Comparison of ENCODE assay signal across 1 fruit fly cellular context in the genomic region with DNA sequence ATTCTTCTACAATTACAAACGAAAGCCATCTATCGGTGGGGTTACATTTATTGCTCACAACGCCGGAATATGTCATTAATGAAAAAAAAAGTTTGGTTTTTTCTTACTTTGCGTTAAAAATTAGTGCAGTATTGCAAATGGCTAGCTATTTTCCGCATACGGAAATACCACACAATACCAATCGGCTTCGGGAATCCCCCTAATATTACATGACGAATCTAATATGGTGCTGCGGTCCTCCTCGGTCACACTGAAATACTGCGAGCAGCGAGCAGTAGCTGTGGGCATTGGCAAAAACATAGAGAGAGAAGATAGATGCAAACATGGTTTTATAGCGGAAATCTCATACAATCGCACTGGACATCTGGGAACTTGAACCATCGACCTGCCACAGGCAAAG.
TF ChIP-seq lines count a peak whose summit lies in the region.

Gene tub, plus strand, starts transcription at position 253 of the 400 bp plus-strand sequence.

TF ChIP-seq in whole organism, embryonic, 481 proteins besides CTCF, POLR2A, EP300 and RAD21 (continued from another document and continues in another):
- TF ChIP-seq BtbVII (GFP tag; optimal IDR thresholded peaks at IDR 0.05; lab: Kevin White, UChicago) (no peak), Lhr (GFP tag; optimal IDR thresholded peaks at IDR 0.05; lab: Kevin White, UChicago) (peak; percentile 62), lab (GFP tag; optimal IDR thresholded peaks at IDR 0.05; lab: Kevin White, UChicago) (no peak), pzg (GFP tag; optimal IDR thresholded peaks at IDR 0.05; lab: Kevin White, UChicago) (peak; percentile 87), Adf1 (GFP tag; IDR thresholded peaks at IDR 0.05; lab: Robert Waterston, UW) (peak; percentile 69), sd (tag; optimal IDR thresholded peaks at IDR 0.05; lab: Kevin White, UChicago) (no peak), Rfx (GFP tag; IDR thresholded peaks at IDR 0.05; lab: Robert Waterston, UW) (peak; percentile 66), CG11723 (GFP tag; optimal IDR thresholded peaks at IDR 0.05; lab: Kevin White, UChicago) (no peak), dm (GFP tag; optimal IDR thresholded peaks at IDR 0.05; lab: Kevin White, UChicago) (peak; percentile 33), lilli (GFP tag; optimal IDR thresholded peaks at IDR 0.05; lab: Kevin White, UChicago) (peak; percentile 69), Chrac-16 (GFP tag; optimal IDR thresholded peaks at IDR 0.05; lab: Kevin White, UChicago) (peak; percentile 31), CG13123 (GFP tag; optimal IDR thresholded peaks at IDR 0.05; lab: Kevin White, UChicago) (no peak), YL-1 (GFP tag; optimal IDR thresholded peaks at IDR 0.05; lab: Kevin White, UChicago) (peak; percentile 45), luna (GFP tag; optimal IDR thresholded peaks at IDR 0.05; lab: Kevin White, UChicago) (no peak), CG7357 (GFP tag; IDR thresholded peaks at IDR 0.05; lab: Robert Waterston, UW) (no peak), C15 (GFP tag; IDR thresholded peaks at IDR 0.05; lab: Robert Waterston, UW) (no peak), CG12071 (GFP tag; optimal IDR thresholded peaks at IDR 0.05; lab: Kevin White, UChicago) (no peak), CG7987 (GFP tag; optimal IDR thresholded peaks at IDR 0.05; lab: Kevin White, UChicago) (peak; percentile 73), bab2 (GFP tag; optimal IDR thresholded peaks at IDR 0.05; lab: Kevin White, UChicago) (peak; percentile 50), CG1603 (tag; optimal IDR thresholded peaks at IDR 0.05; lab: Kevin White, UChicago) (peak; percentile 77), CG33213 (GFP tag; optimal IDR thresholded peaks at IDR 0.05; lab: Kevin White, UChicago) (peak; percentile 14), CG8290 (GFP tag; optimal IDR thresholded peaks at IDR 0.05; lab: Kevin White, UChicago) (peak; percentile 30), CG8290 (tag; optimal IDR thresholded peaks at IDR 0.05; lab: Kevin White, UChicago) (peak in 1 of 2 experiments; percentile 82), CG9932 (GFP tag; IDR thresholded peaks at IDR 0.05; lab: Robert Waterston, UW) (no peak), Antp (GFP tag; optimal IDR thresholded peaks at IDR 0.05; lab: Kevin White, UChicago) (peak; percentile 35), Jarid2 (GFP tag; optimal IDR thresholded peaks at IDR 0.05; lab: Kevin White, UChicago) (no peak), Mrtf (GFP tag; IDR thresholded peaks at IDR 0.05; lab: Robert Waterston, UW) (no peak), CG18599 (GFP tag; optimal IDR thresholded peaks at IDR 0.05; lab: Kevin White, UChicago) (no peak), Sin3A (optimal IDR thresholded peaks at IDR 0.05; lab: Kevin White, UChicago) (peak; percentile 16), Doc2 (GFP tag; IDR thresholded peaks at IDR 0.05; lab: Robert Waterston, UW) (no peak), CG14710 (tag; optimal IDR thresholded peaks at IDR 0.05; lab: Kevin White, UChicago) (peak; percentile 57), Sry-β (GFP tag; optimal IDR thresholded peaks at IDR 0.05; lab: Kevin White, UChicago) (peak; percentile 74), Drgx (GFP tag; IDR thresholded peaks at IDR 0.05; lab: Robert Waterston, UW) (no peak), jing (GFP tag; optimal IDR thresholded peaks at IDR 0.05; lab: Kevin White, UChicago) (no peak), CG32767 (GFP tag; IDR thresholded peaks at IDR 0.05; lab: Robert Waterston, UW) (0 out of 2 replicates have a peak, but pooled peaks have one; percentile 39), chif (GFP tag; optimal IDR thresholded peaks at IDR 0.05; lab: Kevin White, UChicago) (peak; percentile 20 to 51), CG8388 (GFP tag; optimal IDR thresholded peaks at IDR 0.05; lab: Kevin White, UChicago) (no peak), CG12769 (tag; optimal IDR thresholded peaks at IDR 0.05; lab: Kevin White, UChicago) (no peak), CG34376 (GFP tag; optimal IDR thresholded peaks at IDR 0.05; lab: Kevin White, UChicago) (peak; percentile 11), gro (GFP tag; optimal IDR thresholded peaks at IDR 0.05; lab: Kevin White, UChicago) (peak; percentile 31), Hr39 (optimal IDR thresholded peaks at IDR 0.05; lab: Kevin White, UChicago) (no peak), Bdp1 (GFP tag; optimal IDR thresholded peaks at IDR 0.05; lab: Kevin White, UChicago) (no peak), Dip2 (GFP tag; IDR thresholded peaks at IDR 0.05; lab: Robert Waterston, UW) (peak; percentile 43; the same call in 1 of the 2 replicates), CG5953 (GFP tag; IDR thresholded peaks at IDR 0.05; lab: Robert Waterston, UW) (no peak; the same call in 1 of the 2 replicates), trh (GFP tag; optimal IDR thresholded peaks at IDR 0.05; lab: Kevin White, UChicago) (no peak), CG30403 (GFP tag; optimal IDR thresholded peaks at IDR 0.05; lab: Kevin White, UChicago) (peak; percentile 41), CG9727 (GFP tag; optimal IDR thresholded peaks at IDR 0.05; lab: Kevin White, UChicago) (no peak), Kr (GFP tag; optimal IDR thresholded peaks at IDR 0.05; lab: Kevin White, UChicago) (no peak), Ets65A (GFP tag; lab: Kevin White, UChicago) (no peak), Sry-δ (GFP tag; optimal IDR thresholded peaks at IDR 0.05; lab: Kevin White, UChicago) (peak; percentile 51), CG18476 (GFP tag; optimal IDR thresholded peaks at IDR 0.05; lab: Kevin White, UChicago) (no peak), B-H2 (GFP tag; optimal IDR thresholded peaks at IDR 0.05; lab: Kevin White, UChicago) (peak; percentile 60), tin (GFP tag; optimal IDR thresholded peaks at IDR 0.05; lab: Kevin White, UChicago) (peak; percentile 41), HmgZ (tag; optimal IDR thresholded peaks at IDR 0.05; lab: Kevin White, UChicago) (peak; percentile 76), Asciz (GFP tag; optimal IDR thresholded peaks at IDR 0.05; lab: Kevin White, UChicago) (no peak), CG1792 (GFP tag; optimal IDR thresholded peaks at IDR 0.05; lab: Kevin White, UChicago) (no peak), ind (GFP tag; optimal IDR thresholded peaks at IDR 0.05; lab: Kevin White, UChicago) (peak; percentile 43), kay (GFP tag; optimal IDR thresholded peaks at IDR 0.05; lab: Kevin White, UChicago) (peak; percentile 36), CG7556 (GFP tag; optimal IDR thresholded peaks at IDR 0.05; lab: Kevin White, UChicago) (peak; percentile 6), crc (GFP tag; optimal IDR thresholded peaks at IDR 0.05; lab: Kevin White, UChicago) (no peak), CG15011 (GFP tag; optimal IDR thresholded peaks at IDR 0.05; lab: Kevin White, UChicago) (no peak), tx (GFP tag; optimal IDR thresholded peaks at IDR 0.05; lab: Kevin White, UChicago) (no peak), cad (GFP tag; optimal IDR thresholded peaks at IDR 0.05; lab: Kevin White, UChicago) (no peak), Hr51 (GFP tag; optimal IDR thresholded peaks at IDR 0.05; lab: Kevin White, UChicago) (no peak), CG2678 (tag; optimal IDR thresholded peaks at IDR 0.05; lab: Kevin White, UChicago) (no peak), CG6689 (GFP tag; IDR thresholded peaks at IDR 0.05; lab: Robert Waterston, UW) (0 out of 2 replicates have a peak, but pooled peaks have one; percentile 25), gt (GFP tag; IDR thresholded peaks at IDR 0.05; lab: Robert Waterston, UW) (no peak), stwl (tag; optimal IDR thresholded peaks at IDR 0.05; lab: Kevin White, UChicago) (peak; percentile 73), Dref (GFP tag; IDR thresholded peaks at IDR 0.05; lab: Robert Waterston, UW) (peak; percentile 47), zfh2 (GFP tag; optimal IDR thresholded peaks at IDR 0.05; lab: Kevin White, UChicago) (peak; percentile 25), CG6854 (GFP tag; optimal IDR thresholded peaks at IDR 0.05; lab: Kevin White, UChicago) (no peak), CG8089 (GFP tag; optimal IDR thresholded peaks at IDR 0.05; lab: Kevin White, UChicago) (peak; percentile 1), Doc3 (GFP tag; IDR thresholded peaks at IDR 0.05; lab: Robert Waterston, UW; ENCODE audit: partially characterized antibody) (no peak), Atf-2 (GFP tag; optimal IDR thresholded peaks at IDR 0.05; lab: Kevin White, UChicago) (no peak), rib (GFP tag; IDR thresholded peaks at IDR 0.05; lab: Robert Waterston, UW) (no peak), bowl (GFP tag; IDR thresholded peaks at IDR 0.05; lab: Robert Waterston, UW) (no peak), CG11504 (tag; optimal IDR thresholded peaks at IDR 0.05; lab: Kevin White, UChicago) (no peak), repo (GFP tag; optimal IDR thresholded peaks at IDR 0.05; lab: Kevin White, UChicago) (peak; percentile 36), nom (GFP tag; optimal IDR thresholded peaks at IDR 0.05; lab: Kevin White, UChicago) (peak; percentile 13), danr (GFP tag; IDR thresholded peaks at IDR 0.05; lab: Robert Waterston, UW) (no peak), eve (GFP tag; optimal IDR thresholded peaks at IDR 0.05; lab: Kevin White, UChicago) (no peak), CG31365 (tag; optimal IDR thresholded peaks at IDR 0.05; lab: Kevin White, UChicago) (no peak), twi (tag; optimal IDR thresholded peaks at IDR 0.05; lab: Kevin White, UChicago) (peak; percentile 39), E2f2 (GFP tag; IDR thresholded peaks at IDR 0.05; lab: Robert Waterston, UW) (peak; percentile 43; the same call in 1 of the 2 replicates), CG12391 (tag; optimal IDR thresholded peaks at IDR 0.05; lab: Kevin White, UChicago) (peak; percentile 58), TFAM (GFP tag; optimal IDR thresholded peaks at IDR 0.05; lab: Kevin White, UChicago) (no peak), CG3995 (GFP tag; optimal IDR thresholded peaks at IDR 0.05; lab: Kevin White, UChicago) (peak; percentile 6), maf-S (GFP tag; optimal IDR thresholded peaks at IDR 0.05; lab: Kevin White, UChicago) (peak; percentile 12), Tbp (GFP tag; optimal IDR thresholded peaks at IDR 0.05; lab: Kevin White, UChicago) (no peak), ranshi (GFP tag; IDR thresholded peaks at IDR 0.05; lab: Robert Waterston, UW) (no peak), gce (GFP tag; IDR thresholded peaks at IDR 0.05; lab: Robert Waterston, UW) (no peak), CG6683 (GFP tag; optimal IDR thresholded peaks at IDR 0.05; lab: Kevin White, UChicago) (no peak), CG12299 (tag; optimal IDR thresholded peaks at IDR 0.05; lab: Kevin White, UChicago) (no peak), HLH54F (GFP tag; optimal IDR thresholded peaks at IDR 0.05; lab: Kevin White, UChicago) (peak; percentile 28), chinmo (GFP tag; IDR thresholded peaks at IDR 0.05; lab: Robert Waterston, UW; ENCODE audit: partially characterized antibody) (peak; percentile 68; the same call in 1 of the 4 replicates), fd64A (GFP tag; optimal IDR thresholded peaks at IDR 0.05; lab: Kevin White, UChicago) (no peak), Hand (GFP tag; optimal IDR thresholded peaks at IDR 0.05; lab: Kevin White, UChicago) (no peak), CG8359 (GFP tag; optimal IDR thresholded peaks at IDR 0.05; lab: Kevin White, UChicago; ENCODE audit: borderline replicate concordance) (no peak), CG10462 (GFP tag; optimal IDR thresholded peaks at IDR 0.05; lab: Kevin White, UChicago) (no peak), al (GFP tag; IDR thresholded peaks at IDR 0.05; lab: Robert Waterston, UW) (no peak), CG17612 (GFP tag; IDR thresholded peaks at IDR 0.05; lab: Robert Waterston, UW) (no peak), org-1 (GFP tag; optimal IDR thresholded peaks at IDR 0.05; lab: Kevin White, UChicago) (no peak), hth (optimal IDR thresholded peaks at IDR 0.05; lab: Kevin White, UChicago) (no peak), sna (GFP tag; IDR thresholded peaks at IDR 0.05; lab: Robert Waterston, UW; ENCODE audit: partially characterized antibody) (no peak), kah (GFP tag; optimal IDR thresholded peaks at IDR 0.05; lab: Kevin White, UChicago) (no peak), Dp (GFP tag; optimal IDR thresholded peaks at IDR 0.05; lab: Kevin White, UChicago) (peak; percentile 32), CG12236 (GFP tag; optimal IDR thresholded peaks at IDR 0.05; lab: Kevin White, UChicago) (no peak), CG4617 (GFP tag; optimal IDR thresholded peaks at IDR 0.05; lab: Kevin White, UChicago; ENCODE audit: borderline replicate concordance) (peak; percentile 69), GATAe (GFP tag; conservative IDR thresholded peaks at IDR 0.05; lab: Robert Waterston, UW) (no peak), corto (GFP tag; optimal IDR thresholded peaks at IDR 0.05; lab: Kevin White, UChicago) (no peak), CG14965 (GFP tag; optimal IDR thresholded peaks at IDR 0.05; lab: Kevin White, UChicago; ENCODE audit: borderline replicate concordance) (no peak), D (optimal IDR thresholded peaks at IDR 0.05; lab: Kevin White, UChicago) (no peak), D (GFP tag; optimal IDR thresholded peaks at IDR 0.05; lab: Kevin White, UChicago) (no peak), otp (GFP tag; IDR thresholded peaks at IDR 0.05; lab: Robert Waterston, UW) (no peak), fd102C (GFP tag; optimal IDR thresholded peaks at IDR 0.05; lab: Kevin White, UChicago) (no peak), mam (GFP tag; optimal IDR thresholded peaks at IDR 0.05; lab: Kevin White, UChicago) (peak; percentile 37), Pdp1 (GFP tag; optimal IDR thresholded peaks at IDR 0.05; lab: Kevin White, UChicago) (peak; percentile 24 to 87), wor (GFP tag; IDR thresholded peaks at IDR 0.05; lab: Robert Waterston, UW) (no peak), Hey (tag; optimal IDR thresholded peaks at IDR 0.05; lab: Kevin White, UChicago) (no peak), Nf-YC (tag; optimal IDR thresholded peaks at IDR 0.05; lab: Kevin White, UChicago) (peak; percentile 43), tgo (GFP tag; IDR thresholded peaks at IDR 0.05; lab: Robert Waterston, UW) (no peak), usp (GFP tag; optimal IDR thresholded peaks at IDR 0.05; lab: Kevin White, UChicago) (no peak), CG17361 (GFP tag; IDR thresholded peaks at IDR 0.05; lab: Robert Waterston, UW) (no peak; the same call in 1 of the 3 replicates), ci (GFP tag; IDR thresholded peaks at IDR 0.05; lab: Robert Waterston, UW) (no peak), NC2β (GFP tag; optimal IDR thresholded peaks at IDR 0.05; lab: Kevin White, UChicago) (no peak), Xrp1 (GFP tag; IDR thresholded peaks at IDR 0.05; lab: Robert Waterston, UW) (peak; percentile 34), Sox100B (GFP tag; optimal IDR thresholded peaks at IDR 0.05; lab: Kevin White, UChicago) (no peak), ftz-f1 (GFP tag; optimal IDR thresholded peaks at IDR 0.05; lab: Kevin White, UChicago) (peak; percentile 22), lov (optimal IDR thresholded peaks at IDR 0.05; lab: Kevin White, UChicago) (no peak), lov (GFP tag; IDR thresholded peaks at IDR 0.05; lab: Robert Waterston, UW) (no peak)
